Worm (Caenorhabditis elegans) whole organism, L3 larva: ENCODE measurements around the gene vnut-1.

ENCODE experiments used
- R02D3.7 ChIP-seq: fragments of 150-350 bp; optimal IDR thresholded peaks from 2 replicates; lab custom pipeline; 2014; ENCODE audit warnings: missing biosample characterization, missing genetic modification characterization
- ZK546.5 ChIP-seq: sonication (generic microtip); optimal IDR thresholded peaks from 2 replicates; lab custom pipeline; 2017; ENCODE audit warnings: missing biosample characterization, missing genetic modification characterization
- aly-2 ChIP-seq: fragments of 150-350 bp; optimal IDR thresholded peaks from 2 replicates; lab custom pipeline; 2014; ENCODE audit warnings: missing biosample characterization, missing genetic modification characterization
- ama-1 ChIP-seq: fragments of 150-350 bp; optimal IDR thresholded peaks from 2 replicates; lab custom pipeline; 2018
- ceh-28 ChIP-seq: fragments of 150-350 bp; optimal IDR thresholded peaks from 2 replicates; lab custom pipeline; 2014; ENCODE audit warnings: missing biosample characterization, missing genetic modification reagents, missing genetic modification characterization
- ceh-9 ChIP-seq: sonication (generic microtip); optimal IDR thresholded peaks from 2 replicates; lab custom pipeline; 2018; ENCODE audit warnings: missing biosample characterization, missing genetic modification characterization
- daf-12 ChIP-seq: fragments of 150-350 bp; optimal IDR thresholded peaks from 2 replicates; lab custom pipeline; 2014; ENCODE audit warnings: missing biosample characterization, missing genetic modification reagents, missing genetic modification characterization
- egl-27 ChIP-seq: sonication (generic microtip); optimal IDR thresholded peaks from 4 replicates; lab custom pipeline; 2017; ENCODE audit warnings: missing biosample characterization, missing genetic modification reagents, missing genetic modification characterization
- egl-5 ChIP-seq: fragments of 150-350 bp; optimal IDR thresholded peaks from 2 replicates; lab custom pipeline; 2017; ENCODE audit warnings: missing biosample characterization, missing genetic modification reagents, missing genetic modification characterization, inconsistent platforms
- elt-2 ChIP-seq: sonication (generic microtip); optimal IDR thresholded peaks from 2 replicates; lab custom pipeline; 2016; ENCODE audit warnings: missing genetic modification reagents, mild to moderate bottlenecking, missing genetic modification characterization, missing compliant biosample characterization
- elt-3 ChIP-seq, 3 experiments: fragments of 150-350 bp in 1 of 3; sonication (generic microtip) in 2 of 3; optimal IDR thresholded peaks; 2 replicates in 2 of 3; 4 replicates in 1 of 3; lab custom pipeline; 2014 to 2017; ENCODE audit warnings: missing biosample characterization in 3 of 3, missing genetic modification characterization in 3 of 3
- eor-1 ChIP-seq, 2 experiments: fragments of 150-350 bp; optimal IDR thresholded peaks; 2 replicates each; lab custom pipeline; 2014 to 2018; ENCODE audit warnings: missing biosample characterization in 2 of 2, missing genetic modification characterization in 2 of 2
- fkh-10 ChIP-seq: sonication (generic microtip); optimal IDR thresholded peaks from 2 replicates; lab custom pipeline; 2017; ENCODE audit warnings: missing biosample characterization, missing genetic modification reagents, missing genetic modification characterization
- fos-1 ChIP-seq: fragments of 150-350 bp; optimal IDR thresholded peaks from 2 replicates; lab custom pipeline; 2014; ENCODE audit warnings: missing biosample characterization, missing genetic modification characterization
- hmg-11 ChIP-seq: sonication (generic microtip); optimal IDR thresholded peaks from 2 replicates; lab custom pipeline; 2016; ENCODE audit warnings: missing genetic modification characterization, missing compliant biosample characterization
- jun-1 ChIP-seq: fragments of 150-350 bp; optimal IDR thresholded peaks from 2 replicates; lab custom pipeline; 2014; ENCODE audit warnings: missing biosample characterization, missing genetic modification reagents, missing genetic modification characterization
- lin-15B ChIP-seq: fragments of 150-350 bp; optimal IDR thresholded peaks from 2 replicates; lab custom pipeline; 2014; ENCODE audit warnings: missing biosample characterization, missing genetic modification characterization
- mdl-1 ChIP-seq: fragments of 150-350 bp; optimal IDR thresholded peaks from 2 replicates; lab custom pipeline; 2014; ENCODE audit warnings: missing biosample characterization, missing genetic modification characterization
- mml-1 ChIP-seq: fragments of 150-350 bp; sonication (generic microtip); optimal IDR thresholded peaks from 3 replicates; lab custom pipeline; 2014; ENCODE audit warnings: missing biosample characterization, missing genetic modification characterization
- nfya-1 ChIP-seq: sonication (generic microtip); optimal IDR thresholded peaks from 2 replicates; lab custom pipeline; 2017; ENCODE audit warnings: missing genetic modification characterization, mild to moderate bottlenecking, missing compliant biosample characterization, antibody characterized with exemption, moderate library complexity; ENCODE audit not compliant: insufficient read depth
- nhr-11 ChIP-seq: fragments of 150-350 bp; optimal IDR thresholded peaks from 2 replicates; lab custom pipeline; 2014; ENCODE audit warnings: missing biosample characterization, missing genetic modification characterization
- nhr-12 ChIP-seq: fragments of 150-350 bp; optimal IDR thresholded peaks from 2 replicates; lab custom pipeline; 2014; ENCODE audit warnings: missing biosample characterization, missing genetic modification characterization
- nhr-23 ChIP-seq: fragments of 150-350 bp; optimal IDR thresholded peaks from 2 replicates; lab custom pipeline; 2014; ENCODE audit warnings: missing biosample characterization, missing genetic modification reagents, missing genetic modification characterization
- nhr-237 ChIP-seq: fragments of 150-350 bp; optimal IDR thresholded peaks from 2 replicates; lab custom pipeline; 2014; ENCODE audit warnings: missing biosample characterization, missing genetic modification characterization
- nhr-25 ChIP-seq: sonication (generic microtip); optimal IDR thresholded peaks from 2 replicates; lab custom pipeline; 2017; ENCODE audit warnings: missing biosample characterization, missing genetic modification characterization
- nhr-67 ChIP-seq: fragments of 150-350 bp; optimal IDR thresholded peaks from 2 replicates; lab custom pipeline; 2014; ENCODE audit warnings: missing biosample characterization, missing genetic modification characterization
- nhr-76 ChIP-seq: fragments of 150-350 bp; sonication (generic microtip); optimal IDR thresholded peaks from 5 replicates; lab custom pipeline; 2014; ENCODE audit warnings: missing biosample characterization, missing genetic modification characterization
- pha-4 ChIP-seq: fragments of 150-350 bp; optimal IDR thresholded peaks from 2 replicates; lab custom pipeline; 2014; ENCODE audit warnings: missing biosample characterization, missing genetic modification reagents, missing genetic modification characterization
- pqm-1 ChIP-seq: fragments of 150-350 bp; optimal IDR thresholded peaks from 2 replicates; lab custom pipeline; 2017; ENCODE audit warnings: missing biosample characterization, missing genetic modification characterization, inconsistent platforms
- skn-1 ChIP-seq: fragments of 150-350 bp; optimal IDR thresholded peaks from 2 replicates; lab custom pipeline; 2014; ENCODE audit warnings: missing biosample characterization, missing genetic modification characterization
- tbx-2 ChIP-seq: sonication (generic microtip); optimal IDR thresholded peaks from 2 replicates; lab custom pipeline; 2016; ENCODE audit warnings: mild to moderate bottlenecking, missing genetic modification characterization, missing compliant biosample characterization
- unc-39 ChIP-seq: sonication (generic microtip); optimal IDR thresholded peaks from 4 replicates; lab custom pipeline; 2017; ENCODE audit warnings: missing biosample characterization, missing genetic modification characterization
- zag-1 ChIP-seq: fragments of 150-350 bp; optimal IDR thresholded peaks from 2 replicates; lab custom pipeline; 2014; ENCODE audit warnings: missing biosample characterization, missing genetic modification characterization
- ztf-11 ChIP-seq: fragments of 150-350 bp; optimal IDR thresholded peaks from 2 replicates; lab custom pipeline; 2014; ENCODE audit warnings: missing biosample characterization, missing genetic modification characterization

Gene vnut-1

DNA sequence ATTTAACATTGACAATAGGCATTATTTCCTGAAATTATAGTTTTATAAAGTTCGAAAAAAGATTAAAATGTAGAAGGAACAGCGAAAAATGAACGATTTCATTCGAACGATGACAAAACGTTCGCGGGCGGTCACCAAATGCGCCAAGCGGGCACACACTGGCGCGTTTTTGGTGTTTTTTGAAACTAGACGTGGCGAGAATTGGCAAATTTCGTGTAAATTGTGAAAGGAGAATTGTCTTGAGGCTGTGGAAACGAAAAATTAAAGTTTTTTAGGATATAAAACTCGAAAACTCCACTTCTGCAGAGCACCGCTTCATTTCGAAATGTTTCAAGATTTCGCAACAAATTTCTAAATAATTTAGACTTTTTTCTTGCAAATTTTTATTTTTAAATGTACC, 941 bp upstream of the vnut-1 start, which contains the start of gene usp-14 (continued):
- TF ChIP-seq nfya-1 = peak; percentile 52
- TF ChIP-seq aly-2 (tag; lab: Kevin White, UChicago) = no peak
- TF ChIP-seq skn-1 (tag; lab: Kevin White, UChicago) = peak; percentile 77
- TF ChIP-seq tbx-2 = peak; percentile 37
- no peak for TF ChIP-seq mml-1 (tag; lab: Kevin White, UChicago)
- TF ChIP-seq pqm-1 (tag; lab: Kevin White, UChicago) = no peak
- TF ChIP-seq elt-3 (tag; optimal IDR thresholded peaks at IDR 0.05; lab: Kevin White, UChicago) = no peak
- TF ChIP-seq nhr-12 (tag; lab: Kevin White, UChicago) = no peak
- no peak for TF ChIP-seq ceh-28 (tag; lab: Kevin White, UChicago)
- TF ChIP-seq zag-1 (tag; lab: Kevin White, UChicago) = no peak
- no peak for TF ChIP-seq egl-27 (tag; lab: Kevin White, UChicago)
- no peak for TF ChIP-seq eor-1 (tag; optimal IDR thresholded peaks at IDR 0.05; lab: Kevin White, UChicago)
- peak; percentile 39 for TF ChIP-seq hmg-11 (tag; lab: Kevin White, UChicago)
- TF ChIP-seq unc-39 (tag; lab: Kevin White, UChicago) = no peak
- no peak for TF ChIP-seq nhr-76 (tag; lab: Kevin White, UChicago)
- peak; percentile 29 for TF ChIP-seq nhr-23 (tag; lab: Kevin White, UChicago)
- no peak for TF ChIP-seq nhr-67 (tag; lab: Kevin White, UChicago)
- no peak for TF ChIP-seq nhr-11
- TF ChIP-seq nhr-25 (tag; lab: Kevin White, UChicago) = peak; percentile 48
- TF ChIP-seq ceh-9 (tag; lab: Kevin White, UChicago) = no peak
- TF ChIP-seq mdl-1 (tag; lab: Kevin White, UChicago) = no peak
- TF ChIP-seq jun-1 (tag; lab: Kevin White, UChicago) = no peak
- no peak for TF ChIP-seq fos-1 (tag; lab: Kevin White, UChicago)

DNA sequence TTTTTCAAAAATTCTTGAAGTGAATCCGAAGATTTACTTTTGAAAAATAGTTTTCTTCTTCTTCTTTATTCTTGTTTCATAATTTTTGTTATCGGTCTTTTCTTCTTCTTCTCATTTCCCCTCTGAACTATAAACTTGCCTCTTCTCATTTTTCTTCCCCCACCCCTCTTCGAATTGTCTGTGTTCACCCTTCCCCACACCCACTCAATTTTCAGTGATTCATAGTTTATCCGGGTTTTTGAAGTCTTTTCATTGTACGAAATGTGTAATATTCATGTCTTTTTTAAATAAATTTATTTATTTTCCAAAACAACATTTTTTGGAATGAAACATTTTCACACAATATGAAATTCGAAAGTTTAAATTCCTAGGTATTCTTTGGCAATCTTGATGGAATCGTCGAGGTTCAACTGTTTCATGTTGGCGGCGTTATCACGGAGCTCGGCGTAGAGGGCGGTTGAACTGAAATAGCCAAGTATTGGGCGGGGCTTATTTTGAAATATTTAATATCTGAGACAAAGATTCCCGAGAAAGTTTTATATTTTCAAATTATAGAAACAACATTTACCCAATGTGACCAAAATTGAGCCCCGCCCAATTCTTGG, 3.1 kb downstream of the vnut-1 start:
- TF ChIP-seq ama-1 (lab: Kevin White, UChicago) = peak; percentile 85
- TF ChIP-seq ztf-11 (tag; lab: Kevin White, UChicago) = no peak
- no peak for TF ChIP-seq ceh-9 (tag; lab: Kevin White, UChicago)

DNA sequence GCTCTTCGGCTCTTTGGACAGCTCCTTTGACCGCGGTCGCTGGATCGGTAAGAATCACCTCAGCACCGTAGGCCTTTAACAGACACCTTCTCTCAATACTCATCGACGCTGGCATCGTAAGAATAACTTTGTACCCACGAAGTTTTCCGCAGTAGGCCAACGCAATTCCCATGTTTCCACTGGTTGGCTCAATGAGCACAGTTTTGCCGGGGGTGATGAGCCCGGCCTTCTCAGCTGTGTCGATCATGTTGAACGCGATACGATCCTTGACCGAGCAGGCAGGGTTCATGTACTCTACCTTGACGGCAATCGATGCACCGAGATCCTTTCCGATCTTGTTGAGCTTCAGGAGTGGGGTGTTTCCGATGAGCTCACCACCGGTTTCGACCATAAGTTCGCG, 4.4 kb downstream of the vnut-1 start:
- TF ChIP-seq ama-1 (lab: Kevin White, UChicago) (peak; percentile 53), zag-1 (tag; lab: Kevin White, UChicago) (no peak)
- TF ChIP-seq, all 47 proteins: peak for 1

DNA sequence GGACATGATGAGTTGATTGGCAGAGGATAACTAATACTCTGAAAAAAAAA, 4.6 kb downstream of the vnut-1 start, which contains the start of gene cysl-2:
Gene cysl-2 (minus strand): TSS at position 38 of the 50 bp plus-strand sequence.
- TF ChIP-seq nfya-1 (no peak), fkh-10 (GFP tag; lab: Kevin White, UChicago) (no peak), nhr-23 (tag; lab: Kevin White, UChicago) (no peak), daf-12 (tag; lab: Kevin White, UChicago) (no peak), pha-4 (tag; lab: Kevin White, UChicago) (no peak), lin-15B (tag; lab: Kevin White, UChicago) (no peak)

DNA sequence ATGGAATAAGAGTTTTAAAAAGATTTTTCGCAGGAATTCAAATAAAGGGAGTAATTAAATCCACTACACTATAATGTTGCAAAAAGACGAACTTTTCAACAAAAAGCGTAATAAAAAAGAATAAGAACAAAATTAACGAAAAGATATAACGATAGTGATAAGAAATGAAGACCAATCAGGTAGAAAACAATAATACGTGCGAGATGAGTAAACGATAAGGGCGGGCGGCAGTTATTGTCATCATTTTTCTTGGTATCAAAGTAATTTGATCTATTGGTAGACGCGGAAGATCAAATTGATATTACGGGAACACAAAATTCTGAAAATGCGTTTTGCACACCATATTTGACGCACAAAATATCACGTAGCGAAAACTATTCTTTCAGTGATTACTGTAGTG, 4.9 kb downstream of the vnut-1 start:
- TF ChIP-seq nhr-237 (tag; lab: Kevin White, UChicago) (no peak), ZK546.5 (tag; lab: Kevin White, UChicago) (no peak), elt-2 (tag; lab: Kevin White, UChicago) (peak; percentile 65), R02D3.7 (tag; lab: Kevin White, UChicago) (no peak), pqm-1 (tag; lab: Kevin White, UChicago) (peak; percentile 59), skn-1 (tag; lab: Kevin White, UChicago) (peak; percentile 53), elt-3 (tag; optimal IDR thresholded peaks at IDR 0.05; lab: Kevin White, UChicago) (peak in 1 of 3 experiments; percentile 17), mml-1 (tag; lab: Kevin White, UChicago) (no peak), egl-5 (tag; lab: Kevin White, UChicago) (no peak)
- TF ChIP-seq, all 47 proteins: peak for 4
